Fruit fly (Drosophila melanogaster) whole organism, embryonic: ENCODE data around the gene CG15368.
A peak's percentile ranks its signal among the peaks of the same experiment; 100 is the strongest.

Source experiments
- Abd-B ChIP-seq: fragments of 200-800 bp; sonication (Bioruptor generic); optimal IDR thresholded peaks from 2 replicates; lab custom pipeline; 2018; ENCODE audit warnings: missing biosample characterization, mild to moderate bottlenecking, missing genetic modification characterization, moderate library complexity
- Antp ChIP-seq: fragments of 200-800 bp; sonication (Bioruptor generic); optimal IDR thresholded peaks from 3 replicates; lab custom pipeline; 2016; ENCODE audit warnings: missing biosample characterization, missing genetic modification characterization
- CG1024 ChIP-seq: fragments of 200-800 bp; sonication (Bioruptor generic); IDR thresholded peaks from 2 replicates; pipeline ENCODE4 v1.3.6; 2022; ENCODE audit warnings: missing biosample characterization, missing genetic modification characterization
- CG10462 ChIP-seq: fragments of 200-800 bp; sonication (Bioruptor generic); optimal IDR thresholded peaks from 2 replicates; lab custom pipeline; 2016; ENCODE audit warnings: missing biosample characterization, missing genetic modification characterization
- CG12769 ChIP-seq: fragments of 200-800 bp; sonication (Bioruptor generic); optimal IDR thresholded peaks from 2 replicates; lab custom pipeline; 2019; ENCODE audit warnings: missing biosample characterization, mild to moderate bottlenecking, missing genetic modification characterization, moderate library complexity
- CG13287 ChIP-seq: fragments of 200-800 bp; sonication (Bioruptor generic); IDR thresholded peaks from 2 replicates; pipeline ENCODE4 v1.3.6; 2022; ENCODE audit warnings: missing biosample characterization, missing genetic modification characterization; ENCODE audit not compliant: partially characterized antibody
- CG13775 ChIP-seq: fragments of 200-800 bp; sonication (Bioruptor generic); optimal IDR thresholded peaks from 3 replicates; lab custom pipeline; 2017; ENCODE audit warnings: missing biosample characterization, mild to moderate bottlenecking, missing genetic modification characterization
- CG13894 ChIP-seq: fragments of 200-800 bp; sonication (Bioruptor generic); optimal IDR thresholded peaks from 3 replicates; lab custom pipeline; 2018; ENCODE audit warnings: missing biosample characterization, mild to moderate bottlenecking, missing genetic modification characterization, moderate library complexity
- CG1602 ChIP-seq: fragments of 200-800 bp; sonication (Bioruptor generic); optimal IDR thresholded peaks from 3 replicates; lab custom pipeline; 2016; ENCODE audit warnings: missing biosample characterization, missing genetic modification characterization
- CG17328 ChIP-seq: fragments of 200-800 bp; sonication (Bioruptor generic); IDR thresholded peaks from 2 replicates; pipeline ENCODE4 v1.3.6; 2022; ENCODE audit warnings: missing biosample characterization, missing genetic modification characterization
- CG18262 ChIP-seq: fragments of 200-800 bp; optimal IDR thresholded peaks from 3 replicates; lab custom pipeline; 2019; ENCODE audit warnings: missing biosample characterization, mild to moderate bottlenecking, missing genetic modification characterization, moderate library complexity
- CG30403 ChIP-seq: fragments of 200-800 bp; sonication (Bioruptor generic); optimal IDR thresholded peaks from 3 replicates; lab custom pipeline; 2016; ENCODE audit warnings: missing biosample characterization, missing genetic modification characterization
- CG30431 ChIP-seq: fragments of 200-800 bp; sonication (Bioruptor generic); optimal IDR thresholded peaks from 2 replicates; lab custom pipeline; 2017; ENCODE audit warnings: missing biosample characterization, missing genetic modification characterization
- CG31388 ChIP-seq: fragments of 200-800 bp; sonication (Bioruptor generic); optimal IDR thresholded peaks from 2 replicates; lab custom pipeline; 2016; ENCODE audit warnings: missing biosample characterization, missing genetic modification characterization
- CG3995 ChIP-seq: fragments of 200-800 bp; sonication (Bioruptor generic); optimal IDR thresholded peaks from 3 replicates; lab custom pipeline; 2016; ENCODE audit warnings: missing biosample characterization, missing genetic modification characterization
- CG4360 ChIP-seq: fragments of 200-800 bp; sonication (Bioruptor generic); IDR thresholded peaks from 2 replicates; pipeline ENCODE4 v1.3.6; 2022; ENCODE audit warnings: missing biosample characterization, missing genetic modification characterization
- CG4730 ChIP-seq: fragments of 200-800 bp; sonication (Bioruptor generic); IDR thresholded peaks from 2 replicates; pipeline ENCODE4 v1.3.6; 2022; ENCODE audit warnings: missing biosample characterization, missing genetic modification characterization
- CG4854 ChIP-seq: fragments of 200-800 bp; sonication (Bioruptor generic); optimal IDR thresholded peaks from 2 replicates; lab custom pipeline; 2016; ENCODE audit warnings: missing biosample characterization, missing genetic modification characterization, inconsistent platforms
- CG7271 ChIP-seq: fragments of 200-800 bp; sonication (Bioruptor generic); optimal IDR thresholded peaks from 2 replicates; lab custom pipeline; 2018; ENCODE audit warnings: missing biosample characterization, mild to moderate bottlenecking, missing genetic modification characterization, moderate library complexity
- CG8089 ChIP-seq: fragments of 200-800 bp; sonication (Bioruptor generic); optimal IDR thresholded peaks from 3 replicates; lab custom pipeline; 2016; ENCODE audit warnings: missing biosample characterization, missing genetic modification characterization
- CG9932 ChIP-seq: fragments of 200-800 bp; sonication (Bioruptor generic); IDR thresholded peaks from 2 replicates; pipeline ENCODE4 v1.3.6; 2022; ENCODE audit warnings: missing biosample characterization, missing genetic modification characterization
- Camta ChIP-seq: fragments of 200-800 bp; sonication (Bioruptor generic); optimal IDR thresholded peaks from 2 replicates; lab custom pipeline; 2016; ENCODE audit warnings: missing biosample characterization, missing genetic modification characterization
- CkIIα-i1 ChIP-seq: fragments of 200-800 bp; sonication (Bioruptor generic); IDR thresholded peaks from 2 replicates; pipeline ENCODE4 v1.3.6; 2022; ENCODE audit warnings: missing biosample characterization, missing genetic modification characterization
- Deaf1 ChIP-seq: fragments of 200-800 bp; optimal IDR thresholded peaks from 3 replicates; lab custom pipeline; 2019; ENCODE audit warnings: missing biosample characterization, mild to moderate bottlenecking, missing genetic modification characterization, moderate library complexity
- Dfd ChIP-seq, 2 experiments: fragments of >200 bp; optimal IDR thresholded peaks; 2 replicates each; lab custom pipeline; 2017; ENCODE audit warnings: missing biosample characterization in 2 of 2, missing genetic modification characterization in 2 of 2
- Fer3 ChIP-seq: fragments of 200-800 bp; sonication (Bioruptor generic); optimal IDR thresholded peaks from 2 replicates; lab custom pipeline; 2018; ENCODE audit warnings: missing biosample characterization, mild to moderate bottlenecking, missing genetic modification characterization, moderate library complexity
- HmgD ChIP-seq: fragments of 200-800 bp; sonication (Bioruptor generic); optimal IDR thresholded peaks from 3 replicates; lab custom pipeline; 2016; ENCODE audit warnings: missing biosample characterization, missing genetic modification characterization
- Kr ChIP-seq: fragments of 200-800 bp; sonication (Bioruptor generic); optimal IDR thresholded peaks from 2 replicates; lab custom pipeline; 2017; ENCODE audit warnings: missing biosample characterization, mild to moderate bottlenecking, missing genetic modification characterization
- MBD-R2 ChIP-seq: fragments of 200-800 bp; sonication (Bioruptor generic); IDR thresholded peaks from 2 replicates; pipeline ENCODE4 v1.3.6; 2022; ENCODE audit warnings: missing biosample characterization, missing genetic modification characterization
- MTF-1 ChIP-seq: fragments of 200-800 bp; sonication (Bioruptor generic); optimal IDR thresholded peaks from 2 replicates; lab custom pipeline; 2018; ENCODE audit warnings: missing biosample characterization, mild to moderate bottlenecking, missing genetic modification characterization, borderline replicate concordance
- Nf-YC ChIP-seq: fragments of 200-800 bp; optimal IDR thresholded peaks from 3 replicates; lab custom pipeline; 2019; ENCODE audit warnings: missing biosample characterization, mild to moderate bottlenecking, missing genetic modification characterization, moderate library complexity
- Pdp1 ChIP-seq, 2 experiments: fragments of 200-800 bp; sonication (Bioruptor generic); optimal IDR thresholded peaks; 3 replicates each; lab custom pipeline; 2016; ENCODE audit warnings: missing biosample characterization in 2 of 2, missing genetic modification characterization in 2 of 2, mild to moderate bottlenecking in 1 of 2, moderate library complexity in 1 of 2
- Rfx ChIP-seq: fragments of 200-800 bp; sonication (Bioruptor generic); IDR thresholded peaks from 2 replicates; pipeline ENCODE4 v1.3.6; 2022; ENCODE audit warnings: missing biosample characterization, missing genetic modification characterization
- Trl ChIP-seq, 3 experiments: fragments of >200 bp in 2 of 3; fragments of 200-800 bp in 1 of 3; sonication (Bioruptor generic) in 1 of 3; optimal IDR thresholded peaks; 2 replicates in 1 of 3; 3 replicates in 2 of 3; lab custom pipeline; 2016 to 2017; ENCODE audit warnings: missing biosample characterization in 1 of 3, missing genetic modification characterization in 1 of 3
- YL-1 ChIP-seq: fragments of 200-800 bp; sonication (Bioruptor generic); optimal IDR thresholded peaks from 3 replicates; lab custom pipeline; 2017; ENCODE audit warnings: missing biosample characterization, mild to moderate bottlenecking, missing genetic modification characterization
- br ChIP-seq: fragments of >200 bp; optimal IDR thresholded peaks from 2 replicates; lab custom pipeline; 2017
- ci ChIP-seq: fragments of 200-800 bp; sonication (Bioruptor generic); IDR thresholded peaks from 3 replicates; pipeline ENCODE4 v1.3.6; 2022; ENCODE audit warnings: missing biosample characterization, missing genetic modification characterization
- da ChIP-seq: fragments of 200-800 bp; sonication (Bioruptor generic); optimal IDR thresholded peaks from 2 replicates; lab custom pipeline; 2016; ENCODE audit warnings: missing biosample characterization, missing genetic modification characterization
- ems ChIP-seq: fragments of 200-800 bp; sonication (Bioruptor generic); optimal IDR thresholded peaks from 3 replicates; lab custom pipeline; 2016; ENCODE audit warnings: missing biosample characterization, missing genetic modification characterization
- esg ChIP-seq: fragments of 200-800 bp; sonication (Bioruptor generic); conservative IDR thresholded peaks from 2 replicates; pipeline ENCODE4 v1.3.6; 2022; ENCODE audit warnings: missing biosample characterization, missing genetic modification characterization
- grau ChIP-seq: fragments of 200-800 bp; optimal IDR thresholded peaks from 3 replicates; lab custom pipeline; 2019; ENCODE audit warnings: missing biosample characterization, mild to moderate bottlenecking, missing genetic modification characterization, moderate library complexity
- gsb ChIP-seq: fragments of 200-800 bp; sonication (Bioruptor generic); IDR thresholded peaks from 2 replicates; pipeline ENCODE4 v1.3.6; 2022; ENCODE audit warnings: missing biosample characterization, missing genetic modification characterization
- hb ChIP-seq: fragments of 200-800 bp; sonication (Bioruptor generic); IDR thresholded peaks from 3 replicates; pipeline ENCODE4 v1.3.6; 2022; ENCODE audit warnings: missing biosample characterization, missing genetic modification characterization; ENCODE audit not compliant: partially characterized antibody
- hth ChIP-seq: fragments of >200 bp; optimal IDR thresholded peaks from 2 replicates; lab custom pipeline; 2017; ENCODE audit warnings: inconsistent platforms
- insv ChIP-seq, 2 experiments: fragments of 200-800 bp; sonication (Bioruptor generic); optimal IDR thresholded peaks; 3 replicates each; lab custom pipeline; 2016 to 2018; ENCODE audit warnings: missing biosample characterization in 2 of 2, missing genetic modification characterization in 2 of 2
- jumu ChIP-seq: fragments of 200-800 bp; sonication (Bioruptor generic); optimal IDR thresholded peaks from 3 replicates; lab custom pipeline; 2016; ENCODE audit warnings: missing biosample characterization, missing genetic modification characterization
- kah ChIP-seq: fragments of 200-800 bp; sonication (Bioruptor generic); optimal IDR thresholded peaks from 2 replicates; lab custom pipeline; 2018; ENCODE audit warnings: missing biosample characterization, mild to moderate bottlenecking, missing genetic modification characterization
- nom ChIP-seq: fragments of 200-800 bp; sonication (Bioruptor generic); optimal IDR thresholded peaks from 2 replicates; lab custom pipeline; 2017; ENCODE audit warnings: missing biosample characterization, missing genetic modification characterization, mild to moderate bottlenecking, moderate library complexity, missing genetic modification reagents
- pita ChIP-seq: fragments of 200-800 bp; sonication (Bioruptor generic); optimal IDR thresholded peaks from 2 replicates; lab custom pipeline; 2017; ENCODE audit warnings: missing biosample characterization, mild to moderate bottlenecking, missing genetic modification characterization
- pzg ChIP-seq: fragments of 200-800 bp; sonication (Bioruptor generic); optimal IDR thresholded peaks from 3 replicates; lab custom pipeline; 2018; ENCODE audit warnings: missing biosample characterization, mild to moderate bottlenecking, missing genetic modification characterization, moderate library complexity
- unc-4 ChIP-seq: fragments of 200-800 bp; sonication (Bioruptor generic); IDR thresholded peaks from 2 replicates; pipeline ENCODE4 v1.3.6; 2022; ENCODE audit warnings: missing biosample characterization, missing genetic modification characterization; ENCODE audit not compliant: partially characterized antibody

The CG15368 gene

DNA sequence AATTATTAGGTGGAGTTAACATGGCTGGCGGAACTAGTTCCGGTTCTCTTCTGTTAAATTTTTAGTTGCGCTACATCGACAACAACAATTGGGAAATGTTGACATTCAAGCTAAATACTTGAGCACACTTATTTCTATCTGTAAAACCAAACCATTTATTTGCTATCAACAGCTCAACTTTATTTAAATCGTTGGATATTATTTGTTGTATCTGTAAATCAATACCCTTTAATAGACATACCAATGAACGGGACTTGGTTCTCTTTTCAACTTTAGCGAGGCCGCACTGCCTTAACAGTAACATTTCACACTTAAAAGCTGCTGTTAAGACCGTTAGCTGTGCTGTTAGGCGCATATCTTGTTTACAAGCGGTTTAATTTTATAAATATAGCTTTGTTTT is 22.0 kb upstream of the CG15368 start, which contains the start of gene CG12106 (continued):
- TF ChIP-seq da: no peak
- TF ChIP-seq br: no peak
- no peak for TF ChIP-seq hb
- TF ChIP-seq ci: no peak
- no peak for TF ChIP-seq pita (GFP tag; lab: Kevin White, UChicago)
- no peak for TF ChIP-seq CG30431 (GFP tag; lab: Kevin White, UChicago)
- TF ChIP-seq nom (GFP tag; lab: Kevin White, UChicago): peak; percentile 13
- TF ChIP-seq CG3995 (GFP tag; lab: Kevin White, UChicago): peak; percentile 0
- no peak for TF ChIP-seq CG13775 (GFP tag; lab: Kevin White, UChicago)
- no peak for TF ChIP-seq YL-1 (GFP tag; lab: Kevin White, UChicago)
- TF ChIP-seq insv (GFP tag; optimal IDR thresholded peaks at IDR 0.05; lab: Kevin White, UChicago): no peak
- TF ChIP-seq grau (tag; lab: Kevin White, UChicago): peak; percentile 98
- no peak for TF ChIP-seq Camta
- TF ChIP-seq unc-4: no peak
- peak; percentile 33; the same call in 1 of the 2 replicates for TF ChIP-seq MBD-R2 (GFP tag; lab: Robert Waterston, UW)
- peak in 1 of 2 experiments; percentile 20 for TF ChIP-seq Pdp1 (GFP tag; optimal IDR thresholded peaks at IDR 0.05; lab: Kevin White, UChicago)
- no peak for TF ChIP-seq Kr
- no peak for TF ChIP-seq CkIIα-i1 (GFP tag; lab: Robert Waterston, UW)
- TF ChIP-seq CG31388 (GFP tag; lab: Kevin White, UChicago): no peak
- no peak for TF ChIP-seq Dfd (GFP tag; optimal IDR thresholded peaks at IDR 0.05; lab: Kevin White, UChicago)
- TF ChIP-seq Trl (optimal IDR thresholded peaks at IDR 0.05; lab: Kevin White, UChicago): no peak
- TF ChIP-seq Trl (GFP tag; optimal IDR thresholded peaks at IDR 0.05; lab: Kevin White, UChicago): peak; percentile 39
- no peak for TF ChIP-seq kah (GFP tag; lab: Kevin White, UChicago)
- no peak for TF ChIP-seq CG12769
- TF ChIP-seq CG18262 (tag; lab: Kevin White, UChicago): peak; percentile 36
- no peak for TF ChIP-seq CG10462 (GFP tag; lab: Kevin White, UChicago)
- peak; percentile 57 for TF ChIP-seq CG30403 (GFP tag; lab: Kevin White, UChicago)
- 0 out of 2 replicates have a peak, but pooled peaks have one; percentile 20 for TF ChIP-seq gsb (GFP tag; lab: Robert Waterston, UW)
- TF ChIP-seq CG13287: no peak
- peak; percentile 11 for TF ChIP-seq jumu (GFP tag; lab: Kevin White, UChicago)
- TF ChIP-seq HmgD (GFP tag; lab: Kevin White, UChicago): no peak
- peak; percentile 8 for TF ChIP-seq CG4854 (GFP tag; lab: Kevin White, UChicago)
- TF ChIP-seq CG17328 (GFP tag; lab: Robert Waterston, UW): no peak
- TF ChIP-seq CG4730: no peak
- TF ChIP-seq esg (GFP tag; lab: Robert Waterston, UW): peak; percentile 57; the same call in 1 of the 2 replicates
- no peak for TF ChIP-seq MTF-1 (GFP tag; lab: Kevin White, UChicago)
- TF ChIP-seq hth (lab: Kevin White, UChicago): no peak
- TF ChIP-seq CG9932 (GFP tag; lab: Robert Waterston, UW): no peak; the same call in none of the 2 replicates
- TF ChIP-seq ems (GFP tag; lab: Kevin White, UChicago): peak; percentile 8
- no peak for TF ChIP-seq CG8089
- TF ChIP-seq CG13894 (tag; lab: Kevin White, UChicago): no peak
- peak; percentile 62; the same call in 1 of the 2 replicates for TF ChIP-seq CG4360 (GFP tag; lab: Robert Waterston, UW)
- no peak for TF ChIP-seq CG1024 (GFP tag; lab: Robert Waterston, UW)
- TF ChIP-seq Abd-B (GFP tag; lab: Kevin White, UChicago): peak; percentile 23
- TF ChIP-seq Fer3 (tag; lab: Kevin White, UChicago): peak; percentile 62
- TF ChIP-seq Nf-YC (tag; lab: Kevin White, UChicago): peak; percentile 42
- no peak for TF ChIP-seq Antp
- no peak for TF ChIP-seq Deaf1
- TF ChIP-seq CG1602 (GFP tag; lab: Kevin White, UChicago): peak; percentile 26
- TF ChIP-seq Rfx: peak; percentile 69
- peak; percentile 30 for TF ChIP-seq pzg (GFP tag; lab: Kevin White, UChicago)
- no peak for TF ChIP-seq CG7271 (tag; lab: Kevin White, UChicago)
